Fruit fly (Drosophila melanogaster): Measurements from ENCODE around the gene CG6938.

dm6 chr3L:11992960-11993359, 8.3 kb downstream of the CG6938 start, which contains the start of gene viaf:
- TF ChIP-seq CG8478 (optimal IDR thresholded peaks at IDR 0.05) (no peak), CTCF (optimal IDR thresholded peaks at IDR 0.05) (peak in 1 of 2 experiments; percentile 14)
